Worm (Caenorhabditis elegans) whole organism, young adult: ENCODE measurements around the gene ddx-19.

ENCODE experiments used
- B0019.2 ChIP-seq: fragments of 200-800 bp; sonication (Bioruptor generic); conservative IDR thresholded peaks from 2 replicates; pipeline ENCODE4 v1.3.6; 2022; ENCODE audit warnings: missing genetic modification reagents, missing genetic modification characterization, missing compliant biosample characterization
- B0035.1 ChIP-seq: sonication (generic microtip); optimal IDR thresholded peaks from 2 replicates; lab custom pipeline; 2016; ENCODE audit warnings: missing genetic modification characterization, mild to moderate bottlenecking, missing compliant biosample characterization, missing genotype, missing genetic modification reagents
- C17E4.6 ChIP-seq: fragments of 200-800 bp; sonication (Bioruptor generic); IDR thresholded peaks from 2 replicates; pipeline ENCODE4 v1.3.6; 2022; ENCODE audit warnings: missing genetic modification reagents, missing genetic modification characterization, missing compliant biosample characterization
- D2030.7 ChIP-seq: fragments of 200-800 bp; sonication (Bioruptor generic); IDR thresholded peaks from 2 replicates; pipeline ENCODE4 v1.3.6; 2022; ENCODE audit warnings: missing genetic modification reagents, missing genetic modification characterization, missing compliant biosample characterization
- F23B12.7 ChIP-seq: sonication (generic microtip); optimal IDR thresholded peaks from 2 replicates; lab custom pipeline; 2017; ENCODE audit warnings: missing genetic modification characterization, mild to moderate bottlenecking, missing compliant biosample characterization, antibody characterized with exemption, moderate library complexity; ENCODE audit not compliant: insufficient read depth
- F33H1.4 ChIP-seq: fragments of 200-800 bp; sonication (Bioruptor generic); IDR thresholded peaks from 2 replicates; pipeline ENCODE4 v1.3.6; 2022; ENCODE audit warnings: missing genetic modification reagents, missing genetic modification characterization, missing compliant biosample characterization
- F49E8.2 ChIP-seq: sonication (generic microtip); optimal IDR thresholded peaks from 3 replicates; lab custom pipeline; 2017; ENCODE audit warnings: missing genetic modification characterization, mild to moderate bottlenecking, missing compliant biosample characterization, antibody characterized with exemption, moderate library complexity; ENCODE audit not compliant: insufficient read depth
- ama-1 ChIP-seq, 3 experiments: fragments of 150-350 bp in 1 of 3; sonication (generic microtip) in 2 of 3; optimal IDR thresholded peaks; 2 replicates each; lab custom pipeline; 2014 to 2018; ENCODE audit warnings: missing biosample characterization in 2 of 3, missing genetic modification characterization in 2 of 3, missing genetic modification reagents in 2 of 3
- attf-6 ChIP-seq: fragments of 200-800 bp; sonication (Bioruptor generic); IDR thresholded peaks from 2 replicates; pipeline ENCODE4 v1.3.6; 2022; ENCODE audit warnings: missing genetic modification reagents, missing genetic modification characterization, missing compliant biosample characterization
- ceh-100 ChIP-seq: fragments of 200-800 bp; sonication (Bioruptor generic); IDR thresholded peaks from 2 replicates; pipeline ENCODE4 v1.3.6; 2022; ENCODE audit warnings: missing genetic modification reagents, missing genetic modification characterization, missing compliant biosample characterization
- ceh-58 ChIP-seq: fragments of 200-800 bp; sonication (Bioruptor generic); IDR thresholded peaks from 2 replicates; pipeline ENCODE4 v1.3.6; 2022; ENCODE audit warnings: missing genetic modification characterization, missing compliant biosample characterization
- chd-7 ChIP-seq: sonication (generic microtip); optimal IDR thresholded peaks from 2 replicates; lab custom pipeline; 2016; ENCODE audit warnings: mild to moderate bottlenecking, missing genetic modification characterization, moderate library complexity, missing compliant biosample characterization
- dox-1 ChIP-seq: fragments of 200-800 bp; sonication (Bioruptor generic); IDR thresholded peaks from 2 replicates; pipeline ENCODE4 v1.3.6; 2022; ENCODE audit warnings: missing genetic modification reagents, missing genetic modification characterization, missing compliant biosample characterization
- dpff-1 ChIP-seq: sonication (generic microtip); optimal IDR thresholded peaks from 2 replicates; lab custom pipeline; 2017; ENCODE audit warnings: mild to moderate bottlenecking, missing genetic modification characterization, missing compliant biosample characterization
- dpl-1 ChIP-seq: fragments of 150-350 bp; optimal IDR thresholded peaks from 2 replicates; lab custom pipeline; 2014; ENCODE audit warnings: missing biosample characterization, missing genetic modification reagents, missing genetic modification characterization
- efl-1 ChIP-seq: fragments of 150-350 bp; optimal IDR thresholded peaks from 2 replicates; lab custom pipeline; 2014; ENCODE audit warnings: missing biosample characterization, missing genetic modification reagents, missing genetic modification characterization
- ets-4 ChIP-seq: fragments of 200-800 bp; sonication (Bioruptor generic); optimal IDR thresholded peaks from 2 replicates; lab custom pipeline; 2018; ENCODE audit warnings: mild to moderate bottlenecking, missing genetic modification characterization, missing compliant biosample characterization
- hmg-1.2 ChIP-seq: fragments of 200-800 bp; sonication (Bioruptor generic); IDR thresholded peaks from 2 replicates; pipeline ENCODE4 v1.3.6; 2022; ENCODE audit warnings: missing genetic modification reagents, missing genetic modification characterization, missing compliant biosample characterization
- hsf-1 ChIP-seq: fragments of 200-800 bp; sonication (Bioruptor generic); IDR thresholded peaks from 2 replicates; pipeline ENCODE4 v1.3.6; 2022; ENCODE audit warnings: missing genetic modification reagents, missing genetic modification characterization, missing compliant biosample characterization
- lin-26 ChIP-seq: fragments of 200-800 bp; sonication (Bioruptor generic); IDR thresholded peaks from 2 replicates; pipeline ENCODE4 v1.3.6; 2022; ENCODE audit warnings: missing genetic modification reagents, missing genetic modification characterization, missing compliant biosample characterization
- lin-54 ChIP-seq: fragments of 200-800 bp; sonication (Bioruptor generic); optimal IDR thresholded peaks from 2 replicates; lab custom pipeline; 2018; ENCODE audit warnings: mild to moderate bottlenecking, missing genetic modification characterization, missing compliant biosample characterization
- lir-1 ChIP-seq: fragments of 200-800 bp; sonication (Bioruptor generic); conservative IDR thresholded peaks from 2 replicates; pipeline ENCODE4 v1.3.6; 2022; ENCODE audit warnings: missing genetic modification reagents, missing genetic modification characterization, missing compliant biosample characterization
- lsl-1 ChIP-seq: fragments of 200-800 bp; sonication (Bioruptor generic); optimal IDR thresholded peaks from 2 replicates; lab custom pipeline; 2018; ENCODE audit warnings: mild to moderate bottlenecking, missing genetic modification characterization, moderate library complexity, missing compliant biosample characterization
- madf-3 ChIP-seq: fragments of 200-800 bp; sonication (Bioruptor generic); IDR thresholded peaks from 2 replicates; pipeline ENCODE4 v1.3.6; 2022; ENCODE audit warnings: missing genetic modification reagents, missing genetic modification characterization, missing compliant biosample characterization
- madf-6 ChIP-seq: fragments of 200-800 bp; sonication (Bioruptor generic); IDR thresholded peaks from 2 replicates; pipeline ENCODE4 v1.3.6; 2022; ENCODE audit warnings: missing genetic modification reagents, missing genetic modification characterization, missing compliant biosample characterization
- madf-8 ChIP-seq: fragments of 200-800 bp; sonication (Bioruptor generic); conservative IDR thresholded peaks from 2 replicates; pipeline ENCODE4 v1.3.6; 2022; ENCODE audit warnings: missing genetic modification reagents, missing genetic modification characterization, missing compliant biosample characterization
- mcd-1 ChIP-seq: fragments of 200-800 bp; sonication (Bioruptor generic); IDR thresholded peaks from 2 replicates; pipeline ENCODE4 v1.3.6; 2022; ENCODE audit warnings: missing genetic modification reagents, missing genetic modification characterization, missing compliant biosample characterization
- mxl-1 ChIP-seq: sonication (generic microtip); optimal IDR thresholded peaks from 2 replicates; lab custom pipeline; 2016; ENCODE audit warnings: missing genetic modification characterization, missing compliant biosample characterization
- nhr-179 ChIP-seq: sonication (generic microtip); optimal IDR thresholded peaks from 2 replicates; lab custom pipeline; 2016; ENCODE audit warnings: mild to moderate bottlenecking, missing genetic modification characterization, missing compliant biosample characterization
- nhr-80 ChIP-seq: sonication (generic microtip); optimal IDR thresholded peaks from 2 replicates; lab custom pipeline; 2016; ENCODE audit warnings: missing genetic modification characterization, missing compliant biosample characterization
- snpc-1.1 ChIP-seq: sonication (generic microtip); optimal IDR thresholded peaks from 2 replicates; lab custom pipeline; 2017; ENCODE audit warnings: missing genetic modification characterization, mild to moderate bottlenecking, missing compliant biosample characterization, antibody characterized with exemption, moderate library complexity, missing genotype, missing genetic modification reagents; ENCODE audit not compliant: insufficient read depth
- snpc-1.3 ChIP-seq: sonication (generic microtip); optimal IDR thresholded peaks from 2 replicates; lab custom pipeline; 2017; ENCODE audit warnings: missing genetic modification characterization, mild to moderate bottlenecking, missing compliant biosample characterization, antibody characterized with exemption, moderate library complexity, missing genotype, missing genetic modification reagents; ENCODE audit not compliant: insufficient read depth
- snpc-4 ChIP-seq, 5 experiments: fragments of 150-350 bp in 1 of 5; sonication (generic microtip) in 4 of 5; optimal IDR thresholded peaks; 2 replicates each; lab custom pipeline; 2014 to 2018; ENCODE audit warnings: missing genetic modification characterization in 5 of 5, missing biosample characterization in 3 of 5, antibody characterized with exemption in 2 of 5, mild to moderate bottlenecking in 2 of 5, missing compliant biosample characterization in 2 of 5, missing genotype in 2 of 5, moderate library complexity in 2 of 5, missing genetic modification reagents in 1 of 5
- tbp1 ChIP-seq: fragments of 200-800 bp; sonication (Bioruptor generic); optimal IDR thresholded peaks from 2 replicates; lab custom pipeline; 2018; ENCODE audit warnings: mild to moderate bottlenecking, missing genetic modification characterization, missing compliant biosample characterization
- xnd-1 ChIP-seq: sonication (generic microtip); optimal IDR thresholded peaks from 2 replicates; lab custom pipeline; 2016; ENCODE audit warnings: missing genotype, missing genetic modification reagents, missing genetic modification characterization, missing compliant biosample characterization
- zfh-2 ChIP-seq: fragments of 200-800 bp; sonication (Bioruptor generic); conservative IDR thresholded peaks from 2 replicates; pipeline ENCODE4 v1.3.6; 2022; ENCODE audit warnings: missing genetic modification reagents, missing genetic modification characterization, missing compliant biosample characterization
- ztf-26 ChIP-seq: sonication (generic microtip); optimal IDR thresholded peaks from 2 replicates; lab custom pipeline; 2017; ENCODE audit warnings: missing genetic modification characterization, missing compliant biosample characterization
- ztf-6 ChIP-seq: fragments of 200-800 bp; sonication (Bioruptor generic); IDR thresholded peaks from 2 replicates; pipeline ENCODE4 v1.3.6; 2022; ENCODE audit warnings: missing genetic modification reagents, missing genetic modification characterization, missing compliant biosample characterization

ddx-19 gene

DNA sequence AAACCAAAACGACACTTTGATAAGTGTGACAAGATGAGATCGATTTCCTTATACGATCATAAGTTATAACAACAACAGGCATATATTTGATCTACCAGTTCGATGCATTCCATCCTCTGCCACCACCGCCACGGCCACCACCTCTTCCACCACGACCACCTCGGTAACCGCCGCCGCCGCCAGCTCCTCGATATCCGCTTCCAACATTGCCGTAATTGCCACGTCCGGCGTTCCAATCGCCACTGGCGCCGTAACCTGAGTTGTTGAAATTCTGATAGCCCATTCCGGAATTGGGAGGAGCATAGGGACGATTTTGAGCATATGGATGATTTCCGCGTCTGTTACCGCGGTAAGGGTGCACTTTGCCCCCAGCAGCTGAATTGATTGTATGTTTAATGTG is 6.2 kb upstream of the ddx-19 start:
- TF ChIP-seq zfh-2 (GFP tag; lab: Robert Waterston, UW) = peak; percentile 82
- no peak for TF ChIP-seq B0035.1 (tag; lab: Kevin White, UChicago)
- TF ChIP-seq chd-7 (tag; lab: Kevin White, UChicago) = peak; percentile 19
- no peak for TF ChIP-seq nhr-80
- 0 out of 2 replicates have a peak, but pooled peaks have one; percentile 35 for TF ChIP-seq hsf-1 (GFP tag; lab: Robert Waterston, UW)

DNA sequence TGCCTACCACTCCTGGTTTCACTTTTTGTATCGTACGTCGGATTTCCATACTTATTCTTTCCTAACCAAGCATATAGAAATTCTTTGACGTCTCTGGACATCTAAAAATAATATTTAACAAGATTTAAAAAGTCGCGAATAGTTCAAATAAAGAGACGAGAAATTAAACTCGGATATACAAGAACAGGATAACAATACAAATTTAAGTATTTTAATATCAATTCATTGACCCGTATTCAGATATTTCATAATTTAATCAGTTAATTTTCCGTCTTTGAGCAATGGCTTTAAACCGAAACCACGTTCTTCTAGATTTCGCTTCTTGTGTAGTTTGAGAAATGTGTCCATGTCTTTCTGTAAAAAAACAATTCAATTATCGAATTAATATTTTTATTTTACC is 1.1 kb upstream of the ddx-19 start, which contains the start of gene rha-1:
TSS of gene rha-1 (minus strand) at position 101 of the 400 bp plus-strand sequence.
- TF ChIP-seq ama-1 (optimal IDR thresholded peaks at IDR 0.05; lab: Kevin White, UChicago) (no peak), ama-1 (GFP tag; optimal IDR thresholded peaks at IDR 0.05; lab: Kevin White, UChicago) (no peak)

DNA sequence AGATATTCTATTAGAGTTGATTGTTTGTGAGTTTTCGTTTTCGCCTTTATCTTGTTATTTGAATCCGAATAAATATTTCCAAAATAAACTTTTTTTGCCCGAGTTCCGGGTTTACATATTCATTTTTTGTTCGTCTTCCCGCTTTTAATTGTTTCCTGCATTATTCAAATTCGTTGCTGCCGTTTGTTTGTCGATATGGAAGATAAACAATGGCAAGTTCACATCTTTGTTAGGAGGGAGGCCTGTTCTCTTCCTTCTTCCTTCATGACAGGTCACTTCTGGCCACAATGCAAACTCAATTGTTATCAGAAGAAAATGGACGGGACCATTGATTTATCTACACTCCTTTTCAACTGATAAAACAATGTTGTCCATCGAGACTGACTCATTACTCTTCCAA is 4.9 kb downstream of the ddx-19 start:
- TF ChIP-seq madf-6 (peak; percentile 18; the same call in 1 of the 2 replicates), ceh-100 (GFP tag; lab: Robert Waterston, UW) (no peak), ztf-6 (no peak), madf-3 (GFP tag; lab: Robert Waterston, UW) (0 out of 2 replicates have a peak, but pooled peaks have one; percentile 50)
- TF ChIP-seq, all 124 proteins: peak for 2

DNA sequence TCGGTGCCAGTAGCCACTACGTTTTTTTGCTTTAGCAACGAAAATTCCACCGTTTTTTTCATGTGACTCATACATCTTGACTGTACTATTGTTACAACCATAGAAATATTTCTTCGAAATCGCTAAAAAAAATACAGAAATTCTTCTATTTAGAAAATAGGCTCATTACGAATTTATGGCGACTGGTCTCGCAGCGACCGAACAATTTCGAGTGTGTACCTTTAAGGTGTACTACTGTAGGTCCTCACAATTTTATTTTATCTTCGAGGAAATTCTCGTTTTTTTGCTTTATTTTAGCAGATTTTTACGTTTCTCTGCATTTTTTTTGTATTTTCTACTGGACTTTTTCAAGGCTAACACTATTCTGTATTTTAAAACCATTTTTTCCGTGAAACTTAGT is 5.3 kb downstream of the ddx-19 start:
- peak; percentile 96 for TF ChIP-seq F33H1.4 (GFP tag; lab: Robert Waterston, UW)
- no peak for TF ChIP-seq ceh-58 (GFP tag; lab: Robert Waterston, UW)
- no peak for TF ChIP-seq lin-26 (GFP tag; lab: Robert Waterston, UW)
- TF ChIP-seq snpc-1.3 (tag; lab: Kevin White, UChicago) = peak; percentile 17
- TF ChIP-seq efl-1 = peak; percentile 0
- TF ChIP-seq lin-54 (GFP tag; lab: Kevin White, UChicago) = peak; percentile 45
- peak; percentile 40; the same call in 1 of the 2 replicates for TF ChIP-seq dox-1
- TF ChIP-seq madf-8 (GFP tag; lab: Robert Waterston, UW) = peak; percentile 87
- no peak for TF ChIP-seq snpc-4 (GFP tag; optimal IDR thresholded peaks at IDR 0.05; lab: Kevin White, UChicago)
- peak in 1 of 4 experiments; percentile 7 for TF ChIP-seq snpc-4 (tag; optimal IDR thresholded peaks at IDR 0.05; lab: Kevin White, UChicago)
- peak; percentile 56; the same call in 1 of the 2 replicates for TF ChIP-seq D2030.7
- peak; percentile 8; the same call in 1 of the 2 replicates for TF ChIP-seq hmg-1.2 (GFP tag; lab: Robert Waterston, UW)
- peak; percentile 94 for TF ChIP-seq madf-6
- peak; percentile 19; the same call in 1 of the 2 replicates for TF ChIP-seq mcd-1 (GFP tag; lab: Robert Waterston, UW)
- peak; percentile 6 for TF ChIP-seq F23B12.7
- peak; percentile 5 for TF ChIP-seq tbp1 (GFP tag; lab: Kevin White, UChicago)
- TF ChIP-seq xnd-1 = peak; percentile 92
- TF ChIP-seq nhr-179 (tag; lab: Kevin White, UChicago) = no peak
- TF ChIP-seq lsl-1 (GFP tag; lab: Kevin White, UChicago) = peak; percentile 97
- peak; percentile 29 for TF ChIP-seq F49E8.2 (tag; lab: Kevin White, UChicago)
- TF ChIP-seq dpl-1 = no peak
- TF ChIP-seq lir-1 (GFP tag; lab: Robert Waterston, UW) = no peak

DNA sequence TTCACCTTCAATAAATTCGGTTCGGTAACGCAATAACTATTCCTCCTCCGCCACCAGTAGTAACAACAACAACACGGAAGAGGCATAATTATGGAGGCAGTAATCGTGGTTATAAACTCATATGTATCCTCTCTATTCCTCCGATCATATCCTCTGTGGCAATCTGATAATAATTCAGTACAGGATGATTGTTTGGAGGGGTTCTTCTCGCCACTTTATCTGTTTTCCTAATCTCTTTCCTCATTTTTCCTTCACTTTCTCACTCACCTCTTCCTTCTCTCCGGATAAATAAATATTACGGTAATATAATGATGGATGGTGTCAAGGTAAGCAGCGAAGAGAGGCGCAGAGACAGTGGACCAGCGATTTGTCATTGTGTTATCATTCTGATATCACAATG is 5.8 kb downstream of the ddx-19 start:
- TF ChIP-seq dpff-1 = no peak
- no peak for TF ChIP-seq snpc-1.1 (tag; lab: Kevin White, UChicago)
- no peak for TF ChIP-seq ama-1 (optimal IDR thresholded peaks at IDR 0.05; lab: Kevin White, UChicago)
- no peak for TF ChIP-seq ama-1 (GFP tag; optimal IDR thresholded peaks at IDR 0.05; lab: Kevin White, UChicago)
- TF ChIP-seq ztf-26 (tag; lab: Kevin White, UChicago) = no peak
- TF ChIP-seq ets-4 (GFP tag; lab: Kevin White, UChicago) = no peak
- no peak for TF ChIP-seq F33H1.4 (GFP tag; lab: Robert Waterston, UW)
- TF ChIP-seq B0019.2 (GFP tag; lab: Robert Waterston, UW) = no peak
- no peak for TF ChIP-seq attf-6
- TF ChIP-seq mxl-1 (tag; lab: Kevin White, UChicago) = no peak
- TF ChIP-seq C17E4.6 (GFP tag; lab: Robert Waterston, UW) = no peak
- no peak for TF ChIP-seq F23B12.7
